Fruit fly (Drosophila melanogaster) whole organism, embryonic: ENCODE results near the gene Mec2.

Experiments
- ATbp ChIP-seq: fragments of 200-800 bp; sonication (Bioruptor generic); optimal IDR thresholded peaks from 2 replicates; lab custom pipeline; 2017; ENCODE audit warnings: missing biosample characterization, mild to moderate bottlenecking, missing genetic modification characterization, missing genetic modification reagents
- Adf1 ChIP-seq: fragments of 200-800 bp; sonication (Bioruptor generic); IDR thresholded peaks from 2 replicates; pipeline ENCODE4 v1.3.6; 2022; ENCODE audit warnings: missing biosample characterization, missing genetic modification characterization
- Bteb2 ChIP-seq: fragments of 200-800 bp; sonication (Bioruptor generic); optimal IDR thresholded peaks from 2 replicates; lab custom pipeline; 2016; ENCODE audit warnings: missing biosample characterization, missing genetic modification characterization
- CG10147 ChIP-seq: fragments of 200-800 bp; sonication (Bioruptor generic); optimal IDR thresholded peaks from 2 replicates; lab custom pipeline; 2019; ENCODE audit warnings: missing biosample characterization, mild to moderate bottlenecking, missing genetic modification characterization, moderate library complexity
- CG11695 ChIP-seq: fragments of 200-800 bp; sonication (Bioruptor generic); IDR thresholded peaks from 3 replicates; pipeline ENCODE4 v1.3.6; 2022; ENCODE audit warnings: missing biosample characterization, missing genetic modification characterization
- CG11696 ChIP-seq: fragments of 200-800 bp; sonication (Bioruptor generic); IDR thresholded peaks from 2 replicates; pipeline ENCODE4 v1.3.6; 2022; ENCODE audit warnings: missing biosample characterization, missing genetic modification characterization
- CG12744 ChIP-seq: fragments of 200-800 bp; sonication (Bioruptor generic); optimal IDR thresholded peaks from 2 replicates; lab custom pipeline; 2016; ENCODE audit warnings: missing biosample characterization, missing genetic modification characterization
- CG12769 ChIP-seq: fragments of 200-800 bp; sonication (Bioruptor generic); optimal IDR thresholded peaks from 2 replicates; lab custom pipeline; 2019; ENCODE audit warnings: missing biosample characterization, mild to moderate bottlenecking, missing genetic modification characterization, moderate library complexity
- CG1603 ChIP-seq: fragments of 200-800 bp; sonication (Bioruptor generic); optimal IDR thresholded peaks from 2 replicates; lab custom pipeline; 2019; ENCODE audit warnings: missing biosample characterization, mild to moderate bottlenecking, missing genetic modification characterization, moderate library complexity
- CG17361 ChIP-seq: fragments of 200-800 bp; sonication (Bioruptor generic); IDR thresholded peaks from 3 replicates; pipeline ENCODE4 v1.3.6; 2022; ENCODE audit warnings: missing biosample characterization, missing genetic modification characterization
- CG18599 ChIP-seq: fragments of 200-800 bp; sonication (Bioruptor generic); optimal IDR thresholded peaks from 3 replicates; lab custom pipeline; 2017; ENCODE audit warnings: missing biosample characterization, missing genetic modification characterization, mild to moderate bottlenecking, moderate library complexity, missing genetic modification reagents
- CG2889 ChIP-seq: fragments of 200-800 bp; sonication (Bioruptor generic); IDR thresholded peaks from 3 replicates; pipeline ENCODE4 v1.3.6; 2022; ENCODE audit warnings: missing biosample characterization, missing genetic modification characterization
- CG32532 ChIP-seq: fragments of 200-800 bp; sonication (Bioruptor generic); IDR thresholded peaks from 2 replicates; pipeline ENCODE4 v1.3.6; 2022; ENCODE audit warnings: missing biosample characterization, missing genetic modification characterization
- CG5180 ChIP-seq: fragments of 200-800 bp; sonication (Bioruptor generic); optimal IDR thresholded peaks from 3 replicates; lab custom pipeline; 2017; ENCODE audit warnings: missing biosample characterization, missing genetic modification characterization, mild to moderate bottlenecking, moderate library complexity, missing genetic modification reagents
- CG8924 ChIP-seq: fragments of 200-800 bp; optimal IDR thresholded peaks from 3 replicates; lab custom pipeline; 2019; ENCODE audit warnings: missing biosample characterization, mild to moderate bottlenecking, missing genetic modification characterization, moderate library complexity
- CG9437 ChIP-seq: fragments of 200-800 bp; sonication (Bioruptor generic); optimal IDR thresholded peaks from 2 replicates; lab custom pipeline; 2018; ENCODE audit warnings: missing biosample characterization, mild to moderate bottlenecking, missing genetic modification characterization
- CoRest ChIP-seq: fragments of 200-800 bp; sonication (Bioruptor generic); optimal IDR thresholded peaks from 3 replicates; lab custom pipeline; 2018; ENCODE audit warnings: missing biosample characterization, mild to moderate bottlenecking, missing genetic modification characterization, moderate library complexity
- Dbx ChIP-seq: fragments of 200-800 bp; sonication (Bioruptor generic); IDR thresholded peaks from 3 replicates; pipeline ENCODE4 v1.3.6; 2022; ENCODE audit warnings: missing biosample characterization, missing genetic modification characterization
- Fer1 ChIP-seq: fragments of 200-800 bp; sonication (Bioruptor generic); optimal IDR thresholded peaks from 2 replicates; lab custom pipeline; 2017; ENCODE audit warnings: missing biosample characterization, mild to moderate bottlenecking, missing genetic modification characterization
- HHEX ChIP-seq: fragments of 200-800 bp; sonication (Bioruptor generic); optimal IDR thresholded peaks from 3 replicates; lab custom pipeline; 2017; ENCODE audit warnings: missing biosample characterization, mild to moderate bottlenecking, missing genetic modification characterization, missing genetic modification reagents
- Hmr ChIP-seq: fragments of 200-800 bp; sonication (Bioruptor generic); optimal IDR thresholded peaks from 3 replicates; lab custom pipeline; 2017; ENCODE audit warnings: mild to moderate bottlenecking, missing biosample characterization, missing genetic modification reagents, missing genetic modification characterization
- Lhr ChIP-seq: fragments of 200-800 bp; sonication (Bioruptor generic); optimal IDR thresholded peaks from 3 replicates; lab custom pipeline; 2017; ENCODE audit warnings: mild to moderate bottlenecking, missing biosample characterization, missing genetic modification reagents, missing genetic modification characterization
- Pdp1 ChIP-seq, 2 experiments: fragments of 200-800 bp; sonication (Bioruptor generic); optimal IDR thresholded peaks; 3 replicates each; lab custom pipeline; 2016; ENCODE audit warnings: missing biosample characterization in 2 of 2, missing genetic modification characterization in 2 of 2, mild to moderate bottlenecking in 1 of 2, moderate library complexity in 1 of 2
- Xbp1 ChIP-seq: fragments of 200-800 bp; sonication (Bioruptor generic); optimal IDR thresholded peaks from 3 replicates; lab custom pipeline; 2016; ENCODE audit warnings: missing biosample characterization, mild to moderate bottlenecking, missing genetic modification characterization
- al ChIP-seq: fragments of 200-800 bp; sonication (Bioruptor generic); IDR thresholded peaks from 2 replicates; pipeline ENCODE4 v1.3.6; 2022; ENCODE audit warnings: missing biosample characterization, missing genetic modification characterization
- chif ChIP-seq, 2 experiments: fragments of 200-800 bp; sonication (Bioruptor generic); optimal IDR thresholded peaks; 3 replicates each; lab custom pipeline; 2016; ENCODE audit warnings: missing biosample characterization in 2 of 2, missing genetic modification characterization in 2 of 2
- chinmo ChIP-seq: fragments of 200-800 bp; sonication (Bioruptor generic); IDR thresholded peaks from 4 replicates; pipeline ENCODE4 v1.3.6; 2022; ENCODE audit warnings: missing biosample characterization, missing genetic modification characterization; ENCODE audit not compliant: partially characterized antibody
- da ChIP-seq: fragments of 200-800 bp; sonication (Bioruptor generic); optimal IDR thresholded peaks from 2 replicates; lab custom pipeline; 2016; ENCODE audit warnings: missing biosample characterization, missing genetic modification characterization
- dmrt99B ChIP-seq: fragments of 200-800 bp; sonication (Bioruptor generic); optimal IDR thresholded peaks from 2 replicates; lab custom pipeline; 2018; ENCODE audit warnings: missing biosample characterization, mild to moderate bottlenecking, missing genetic modification characterization, moderate library complexity
- dpn ChIP-seq, 2 experiments: fragments of 200-800 bp; sonication (Bioruptor generic); optimal IDR thresholded peaks; 3 replicates each; lab custom pipeline; 2016; ENCODE audit warnings: missing biosample characterization in 2 of 2, missing genetic modification characterization in 2 of 2
- dysf ChIP-seq: fragments of 200-800 bp; sonication (Bioruptor generic); IDR thresholded peaks from 3 replicates; pipeline ENCODE4 v1.3.6; 2022; ENCODE audit warnings: missing biosample characterization, missing genetic modification characterization
- eve ChIP-seq, 2 experiments: fragments of >200 bp; optimal IDR thresholded peaks; 2 replicates each; lab custom pipeline; 2017; ENCODE audit warnings: missing biosample characterization in 2 of 2, missing genetic modification characterization in 2 of 2
- gem ChIP-seq: fragments of 200-800 bp; sonication (Bioruptor generic); optimal IDR thresholded peaks from 2 replicates; lab custom pipeline; 2019; ENCODE audit warnings: missing biosample characterization, mild to moderate bottlenecking, missing genetic modification characterization, moderate library complexity
- her ChIP-seq: fragments of 200-800 bp; sonication (Bioruptor generic); optimal IDR thresholded peaks from 2 replicates; lab custom pipeline; 2016; ENCODE audit warnings: missing biosample characterization, missing genetic modification characterization
- lmd ChIP-seq: fragments of 200-800 bp; sonication (Bioruptor generic); IDR thresholded peaks from 2 replicates; pipeline ENCODE4 v1.3.6; 2022; ENCODE audit warnings: missing biosample characterization, missing genetic modification characterization
- mirr ChIP-seq: fragments of 200-800 bp; sonication (Bioruptor generic); optimal IDR thresholded peaks from 3 replicates; lab custom pipeline; 2018; ENCODE audit warnings: missing biosample characterization, mild to moderate bottlenecking, missing genetic modification characterization
- org-1 ChIP-seq: fragments of 200-800 bp; sonication (Bioruptor generic); optimal IDR thresholded peaks from 2 replicates; lab custom pipeline; 2017; ENCODE audit warnings: missing biosample characterization, missing genetic modification characterization
- row ChIP-seq: fragments of 200-800 bp; sonication (Bioruptor generic); IDR thresholded peaks from 3 replicates; pipeline ENCODE4 v1.3.6; 2022; ENCODE audit warnings: missing biosample characterization, missing genetic modification characterization
- tgo ChIP-seq: fragments of 200-800 bp; sonication (Bioruptor generic); IDR thresholded peaks from 3 replicates; pipeline ENCODE4 v1.3.6; 2022; ENCODE audit warnings: missing biosample characterization, missing genetic modification characterization
- trem ChIP-seq: fragments of 200-800 bp; optimal IDR thresholded peaks from 3 replicates; lab custom pipeline; 2019; ENCODE audit warnings: missing biosample characterization, mild to moderate bottlenecking, missing genetic modification characterization, moderate library complexity
- ttk ChIP-seq: fragments of 200-800 bp; sonication (Bioruptor generic); IDR thresholded peaks from 2 replicates; pipeline ENCODE4 v2.1.2; 2022; ENCODE audit warnings: missing biosample characterization, missing genetic modification characterization
- vfl ChIP-seq: fragments of 200-800 bp; sonication (Bioruptor generic); optimal IDR thresholded peaks from 2 replicates; lab custom pipeline; 2016; ENCODE audit warnings: missing biosample characterization, missing genetic modification characterization

Gene Mec2

DNA sequence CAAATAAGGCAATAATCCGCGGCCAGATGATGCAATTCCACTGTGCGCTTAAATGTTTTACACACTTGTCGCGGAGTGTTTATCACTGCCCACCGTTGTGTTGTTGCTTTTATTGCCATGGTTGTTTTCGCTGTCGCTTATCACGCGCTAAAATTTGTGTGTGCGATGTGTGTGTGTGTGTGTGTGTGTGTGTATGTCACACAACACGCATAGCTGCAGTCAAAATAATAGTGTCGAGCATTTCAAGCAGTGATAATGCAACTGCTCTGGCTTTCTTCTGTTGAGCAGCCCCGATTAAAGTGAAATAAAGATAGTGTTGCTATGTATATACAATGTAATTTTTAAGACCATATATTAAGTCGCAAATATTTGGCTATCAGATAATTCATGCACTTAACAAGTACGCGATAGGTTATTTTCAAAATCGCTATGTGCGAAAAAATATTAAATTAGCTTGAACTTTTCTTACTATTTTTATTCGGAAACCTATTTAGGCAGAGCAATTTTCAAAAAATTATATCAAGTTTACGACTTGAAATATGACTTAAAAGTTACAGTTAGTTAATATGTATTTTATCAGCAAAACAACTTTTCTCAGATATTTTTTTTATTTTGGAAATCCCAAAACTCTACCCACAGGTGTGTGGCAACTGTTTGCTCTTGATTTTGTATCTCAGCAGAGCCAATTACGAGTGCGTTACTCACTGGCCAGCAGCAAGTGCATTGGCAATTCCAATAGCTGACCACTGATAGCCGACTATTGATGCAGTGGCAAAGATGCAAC lies 21.5 kb upstream of the Mec2 start (continued):
- peak; percentile 44 for TF ChIP-seq Adf1 (GFP tag; lab: Robert Waterston, UW)
- 0 out of 4 replicates have a peak, but pooled peaks have one; percentile 26 for TF ChIP-seq chinmo (GFP tag; lab: Robert Waterston, UW)
- peak; percentile 70 for TF ChIP-seq dmrt99B (tag; lab: Kevin White, UChicago)
- peak; percentile 50 for TF ChIP-seq CG9437 (GFP tag; lab: Kevin White, UChicago)
- no peak for TF ChIP-seq ttk (GFP tag; lab: Robert Waterston, UW)
- TF ChIP-seq Bteb2: peak; percentile 14
- 0 out of 2 replicates have a peak, but pooled peaks have one; percentile 20 for TF ChIP-seq CG32532 (GFP tag; lab: Robert Waterston, UW)
- peak; percentile 37 for TF ChIP-seq HHEX
- TF ChIP-seq row (GFP tag; lab: Robert Waterston, UW): peak; percentile 49; the same call in 2 of the 3 replicates
- peak; percentile 51 for TF ChIP-seq Hmr (GFP tag; lab: Kevin White, UChicago)
- peak; percentile 67 for TF ChIP-seq CoRest (tag; lab: Kevin White, UChicago)
- no peak for TF ChIP-seq vfl
- peak; percentile 52 for TF ChIP-seq CG12769 (tag; lab: Kevin White, UChicago)
- peak in 1 of 2 experiments; percentile 46 for TF ChIP-seq eve (GFP tag; optimal IDR thresholded peaks at IDR 0.05; lab: Kevin White, UChicago)
- no peak for TF ChIP-seq Lhr
- peak in 1 of 2 experiments; percentile 48 for TF ChIP-seq Pdp1 (GFP tag; optimal IDR thresholded peaks at IDR 0.05; lab: Kevin White, UChicago)
- TF ChIP-seq CG11695 (GFP tag; lab: Robert Waterston, UW): peak; percentile 57; the same call in 1 of the 3 replicates
- TF ChIP-seq CG18599: peak; percentile 45
- TF ChIP-seq dysf (GFP tag; lab: Robert Waterston, UW): peak; percentile 30; the same call in 1 of the 3 replicates
- no peak; the same call in 1 of the 2 replicates for TF ChIP-seq al
- TF ChIP-seq Dbx (GFP tag; lab: Robert Waterston, UW): no peak
- TF ChIP-seq her: no peak
- no peak for TF ChIP-seq da
- peak; percentile 55 for TF ChIP-seq mirr (GFP tag; lab: Kevin White, UChicago)
- 0 out of 2 replicates have a peak, but pooled peaks have one; percentile 18 for TF ChIP-seq lmd
- TF ChIP-seq CG5180 (GFP tag; lab: Kevin White, UChicago): peak; percentile 54
- TF ChIP-seq Xbp1 (GFP tag; lab: Kevin White, UChicago): peak; percentile 31
- no peak for TF ChIP-seq trem (tag; lab: Kevin White, UChicago)
- TF ChIP-seq CG10147: no peak
- peak; percentile 41 to 61 for TF ChIP-seq dpn (GFP tag; optimal IDR thresholded peaks at IDR 0.05; lab: Kevin White, UChicago)
- TF ChIP-seq CG2889 (GFP tag; lab: Robert Waterston, UW): no peak
- peak; percentile 55 for TF ChIP-seq CG17361
- TF ChIP-seq tgo (GFP tag; lab: Robert Waterston, UW): no peak
- TF ChIP-seq CG8924 (tag; lab: Kevin White, UChicago): peak; percentile 55
- TF ChIP-seq chif (GFP tag; optimal IDR thresholded peaks at IDR 0.05; lab: Kevin White, UChicago): peak; percentile 13 to 26
- peak; percentile 54 for TF ChIP-seq gem
- peak; percentile 26 for TF ChIP-seq CG12744
- TF ChIP-seq ATbp: peak; percentile 14
- peak; percentile 20 for TF ChIP-seq CG1603 (tag; lab: Kevin White, UChicago)
- TF ChIP-seq org-1 (GFP tag; lab: Kevin White, UChicago): peak; percentile 49
- peak; percentile 81 for TF ChIP-seq CG11696
- peak; percentile 29 for TF ChIP-seq Fer1 (GFP tag; lab: Kevin White, UChicago)
